Fruit fly (Drosophila melanogaster) whole organism, embryonic: ENCODE measurements around the gene CG13306.

ENCODE experiments used
- CG10147 ChIP-seq: fragments of 200-800 bp; sonication (Bioruptor generic); optimal IDR thresholded peaks from 2 replicates; lab custom pipeline; 2019; ENCODE audit warnings: missing biosample characterization, mild to moderate bottlenecking, missing genetic modification characterization, moderate library complexity
- CG10209 ChIP-seq: fragments of 200-800 bp; sonication (Bioruptor generic); optimal IDR thresholded peaks from 3 replicates; lab custom pipeline; 2017; ENCODE audit warnings: missing biosample characterization, mild to moderate bottlenecking, missing genetic modification characterization, missing genetic modification reagents
- CG10431 ChIP-seq: fragments of 200-800 bp; sonication (Bioruptor generic); optimal IDR thresholded peaks from 3 replicates; lab custom pipeline; 2018; ENCODE audit warnings: missing biosample characterization, mild to moderate bottlenecking, missing genetic modification characterization
- CG11398 ChIP-seq: fragments of 200-800 bp; sonication (Bioruptor generic); optimal IDR thresholded peaks from 2 replicates; lab custom pipeline; 2016; ENCODE audit warnings: missing biosample characterization, missing genetic modification characterization
- CG13287 ChIP-seq: fragments of 200-800 bp; sonication (Bioruptor generic); IDR thresholded peaks from 2 replicates; pipeline ENCODE4 v1.3.6; 2022; ENCODE audit warnings: missing biosample characterization, missing genetic modification characterization; ENCODE audit not compliant: partially characterized antibody
- CG15479 ChIP-seq: fragments of 200-800 bp; sonication (Bioruptor generic); optimal IDR thresholded peaks from 3 replicates; lab custom pipeline; 2019; ENCODE audit warnings: missing biosample characterization, mild to moderate bottlenecking, missing genetic modification characterization, moderate library complexity
- CG17568 ChIP-seq: fragments of 200-800 bp; sonication (Bioruptor generic); optimal IDR thresholded peaks from 2 replicates; lab custom pipeline; 2018; ENCODE audit warnings: missing biosample characterization, mild to moderate bottlenecking, missing genetic modification characterization, moderate library complexity
- CG18764 ChIP-seq: fragments of 200-800 bp; sonication (Bioruptor generic); optimal IDR thresholded peaks from 3 replicates; lab custom pipeline; 2016; ENCODE audit warnings: missing biosample characterization, missing genetic modification characterization
- CG2678 ChIP-seq: fragments of 200-800 bp; sonication (Bioruptor generic); optimal IDR thresholded peaks from 3 replicates; lab custom pipeline; 2019; ENCODE audit warnings: missing biosample characterization, mild to moderate bottlenecking, missing genetic modification characterization, moderate library complexity
- CG2712 ChIP-seq: fragments of 200-800 bp; optimal IDR thresholded peaks from 3 replicates; lab custom pipeline; 2019; ENCODE audit warnings: missing biosample characterization, mild to moderate bottlenecking, missing genetic modification characterization, moderate library complexity
- CG30431 ChIP-seq: fragments of 200-800 bp; sonication (Bioruptor generic); optimal IDR thresholded peaks from 2 replicates; lab custom pipeline; 2017; ENCODE audit warnings: missing biosample characterization, missing genetic modification characterization
- CG3065 ChIP-seq: fragments of 200-800 bp; sonication (Bioruptor generic); optimal IDR thresholded peaks from 2 replicates; lab custom pipeline; 2016; ENCODE audit warnings: missing biosample characterization, missing genetic modification characterization
- CG31224 ChIP-seq: fragments of 200-800 bp; sonication (Bioruptor generic); IDR thresholded peaks from 2 replicates; pipeline ENCODE4 v1.3.6; 2022; ENCODE audit warnings: missing biosample characterization, missing genetic modification characterization
- CG34422 ChIP-seq: fragments of 200-800 bp; sonication (Bioruptor generic); IDR thresholded peaks from 3 replicates; pipeline ENCODE4 v1.3.6; 2022; ENCODE audit warnings: missing biosample characterization, missing genetic modification characterization
- CG5953 ChIP-seq: fragments of 200-800 bp; sonication (Bioruptor generic); IDR thresholded peaks from 2 replicates; pipeline ENCODE4 v1.3.6; 2022; ENCODE audit warnings: missing biosample characterization, missing genetic modification characterization
- CG6765 ChIP-seq: fragments of 200-800 bp; sonication (Bioruptor generic); optimal IDR thresholded peaks from 3 replicates; lab custom pipeline; 2017; ENCODE audit warnings: missing biosample characterization, mild to moderate bottlenecking, missing genetic modification characterization
- CG9215 ChIP-seq: fragments of 200-800 bp; sonication (Bioruptor generic); IDR thresholded peaks from 2 replicates; pipeline ENCODE4 v1.3.6; 2022; ENCODE audit warnings: missing biosample characterization, missing genetic modification characterization
- CG9609 ChIP-seq: fragments of 200-800 bp; sonication (Bioruptor generic); optimal IDR thresholded peaks from 3 replicates; lab custom pipeline; 2016; ENCODE audit warnings: missing biosample characterization, missing genetic modification characterization
- CG9876 ChIP-seq: fragments of 200-800 bp; sonication (Bioruptor generic); optimal IDR thresholded peaks from 2 replicates; lab custom pipeline; 2016; ENCODE audit warnings: missing biosample characterization, missing genetic modification characterization
- Chrac-16 ChIP-seq: fragments of 200-800 bp; sonication (Bioruptor generic); optimal IDR thresholded peaks from 3 replicates; lab custom pipeline; 2016; ENCODE audit warnings: missing biosample characterization, missing genetic modification characterization
- D ChIP-seq, 2 experiments: fragments of 200-800 bp in 1 of 2; fragments of >200 bp in 1 of 2; sonication (Bioruptor generic) in 1 of 2; optimal IDR thresholded peaks; 2 replicates in 1 of 2; 3 replicates in 1 of 2; lab custom pipeline; 2017; ENCODE audit warnings: mild to moderate bottlenecking in 1 of 2, missing biosample characterization in 1 of 2, missing genetic modification characterization in 1 of 2, missing genetic modification reagents in 1 of 2
- Dbx ChIP-seq: fragments of 200-800 bp; sonication (Bioruptor generic); IDR thresholded peaks from 3 replicates; pipeline ENCODE4 v1.3.6; 2022; ENCODE audit warnings: missing biosample characterization, missing genetic modification characterization
- GATAe ChIP-seq: fragments of 200-800 bp; sonication (Bioruptor generic); conservative IDR thresholded peaks from 2 replicates; pipeline ENCODE4 v1.3.6; 2022; ENCODE audit warnings: missing biosample characterization, missing genetic modification characterization
- Kr ChIP-seq: fragments of 200-800 bp; sonication (Bioruptor generic); optimal IDR thresholded peaks from 2 replicates; lab custom pipeline; 2017; ENCODE audit warnings: missing biosample characterization, mild to moderate bottlenecking, missing genetic modification characterization
- Lpt ChIP-seq: fragments of >200 bp; optimal IDR thresholded peaks from 2 replicates; lab custom pipeline; 2018; ENCODE audit warnings: missing biosample characterization, missing genetic modification characterization
- Med ChIP-seq: fragments of 200-800 bp; sonication (Bioruptor generic); peaks from one replicate; lab custom pipeline; 2016; ENCODE audit warnings: missing biosample characterization, missing genetic modification characterization, mild to moderate bottlenecking, inconsistent platforms, moderate library complexity
- Meics ChIP-seq: fragments of 200-800 bp; sonication (Bioruptor generic); optimal IDR thresholded peaks from 2 replicates; lab custom pipeline; 2017; ENCODE audit warnings: missing biosample characterization, mild to moderate bottlenecking, missing genetic modification characterization
- Oli ChIP-seq: fragments of 200-800 bp; sonication (Bioruptor generic); optimal IDR thresholded peaks from 2 replicates; lab custom pipeline; 2018; ENCODE audit warnings: missing biosample characterization, mild to moderate bottlenecking, missing genetic modification characterization, moderate library complexity
- Taf1 ChIP-seq: fragments of 200-800 bp; sonication (Bioruptor generic); IDR thresholded peaks from 2 replicates; pipeline ENCODE4 v1.3.6; 2022; ENCODE audit warnings: missing biosample characterization, missing genetic modification characterization
- ac ChIP-seq: fragments of 200-800 bp; sonication (Bioruptor generic); optimal IDR thresholded peaks from 3 replicates; lab custom pipeline; 2017; ENCODE audit warnings: missing biosample characterization, mild to moderate bottlenecking, missing genetic modification characterization
- az2 ChIP-seq: fragments of 200-800 bp; sonication (Bioruptor generic); optimal IDR thresholded peaks from 3 replicates; lab custom pipeline; 2016; ENCODE audit warnings: missing biosample characterization, missing genetic modification characterization
- bcd ChIP-seq: fragments of 200-800 bp; sonication (Bioruptor generic); optimal IDR thresholded peaks from 2 replicates; lab custom pipeline; 2017; ENCODE audit warnings: missing biosample characterization, mild to moderate bottlenecking, missing genetic modification characterization
- danr ChIP-seq: fragments of 200-800 bp; sonication (Bioruptor generic); IDR thresholded peaks from 2 replicates; pipeline ENCODE4 v1.3.6; 2022; ENCODE audit warnings: missing biosample characterization, missing genetic modification characterization
- dpn ChIP-seq, 2 experiments: fragments of 200-800 bp; sonication (Bioruptor generic); optimal IDR thresholded peaks; 3 replicates each; lab custom pipeline; 2016; ENCODE audit warnings: missing biosample characterization in 2 of 2, missing genetic modification characterization in 2 of 2
- dysf ChIP-seq: fragments of 200-800 bp; sonication (Bioruptor generic); IDR thresholded peaks from 3 replicates; pipeline ENCODE4 v1.3.6; 2022; ENCODE audit warnings: missing biosample characterization, missing genetic modification characterization
- emc ChIP-seq: fragments of 200-800 bp; sonication (Bioruptor generic); optimal IDR thresholded peaks from 2 replicates; lab custom pipeline; 2016; ENCODE audit warnings: missing biosample characterization, missing genetic modification characterization
- eve ChIP-seq, 2 experiments: fragments of >200 bp; optimal IDR thresholded peaks; 2 replicates each; lab custom pipeline; 2017; ENCODE audit warnings: missing biosample characterization in 2 of 2, missing genetic modification characterization in 2 of 2
- gcm2 ChIP-seq: fragments of 200-800 bp; sonication (Bioruptor generic); optimal IDR thresholded peaks from 2 replicates; lab custom pipeline; 2016; ENCODE audit warnings: missing biosample characterization, missing genetic modification characterization
- gsb ChIP-seq: fragments of 200-800 bp; sonication (Bioruptor generic); IDR thresholded peaks from 2 replicates; pipeline ENCODE4 v1.3.6; 2022; ENCODE audit warnings: missing biosample characterization, missing genetic modification characterization
- hkb ChIP-seq, 2 experiments: fragments of 200-800 bp in 1 of 2; fragments of >200 bp in 1 of 2; sonication (Bioruptor generic) in 1 of 2; IDR thresholded peaks in 1 of 2; optimal IDR thresholded peaks in 1 of 2; 2 replicates each; pipeline versions ENCODE4 v1.3.6 to Lab custom; 2017 to 2022; ENCODE audit warnings: missing biosample characterization in 1 of 2, missing genetic modification characterization in 1 of 2
- kay ChIP-seq: fragments of 200-800 bp; sonication (Bioruptor generic); optimal IDR thresholded peaks from 2 replicates; lab custom pipeline; 2016; ENCODE audit warnings: missing biosample characterization, missing genetic modification characterization
- kni ChIP-seq: fragments of 200-800 bp; sonication (Bioruptor generic); optimal IDR thresholded peaks from 3 replicates; lab custom pipeline; 2017; ENCODE audit warnings: mild to moderate bottlenecking, missing biosample characterization, missing genetic modification reagents, missing genetic modification characterization
- nmo ChIP-seq: fragments of 200-800 bp; sonication (Bioruptor generic); optimal IDR thresholded peaks from 2 replicates; lab custom pipeline; 2018; ENCODE audit warnings: missing biosample characterization, mild to moderate bottlenecking, missing genetic modification characterization, moderate library complexity
- odd ChIP-seq: fragments of 200-800 bp; sonication (Bioruptor generic); optimal IDR thresholded peaks from 2 replicates; lab custom pipeline; 2017; ENCODE audit warnings: missing biosample characterization, mild to moderate bottlenecking, missing genetic modification characterization
- p53 ChIP-seq: fragments of 200-800 bp; sonication (Bioruptor generic); optimal IDR thresholded peaks from 2 replicates; lab custom pipeline; 2016; ENCODE audit warnings: missing biosample characterization, missing genetic modification characterization
- run ChIP-seq: fragments of 200-800 bp; sonication (Bioruptor generic); optimal IDR thresholded peaks from 3 replicates; lab custom pipeline; 2018; ENCODE audit warnings: missing biosample characterization, mild to moderate bottlenecking, missing genetic modification characterization
- scrt ChIP-seq: fragments of 200-800 bp; sonication (Bioruptor generic); optimal IDR thresholded peaks from 2 replicates; lab custom pipeline; 2018; ENCODE audit warnings: missing biosample characterization, mild to moderate bottlenecking, missing genetic modification characterization, moderate library complexity
- sob ChIP-seq: fragments of 200-800 bp; sonication (Bioruptor generic); IDR thresholded peaks from 2 replicates; pipeline ENCODE4 v1.3.6; 2022; ENCODE audit warnings: missing biosample characterization, missing genetic modification characterization
- vvl ChIP-seq: fragments of 200-800 bp; sonication (Bioruptor generic); IDR thresholded peaks from 2 replicates; pipeline ENCODE4 v1.3.6; 2022; ENCODE audit warnings: missing biosample characterization, missing genetic modification characterization

CG13306 gene

DNA sequence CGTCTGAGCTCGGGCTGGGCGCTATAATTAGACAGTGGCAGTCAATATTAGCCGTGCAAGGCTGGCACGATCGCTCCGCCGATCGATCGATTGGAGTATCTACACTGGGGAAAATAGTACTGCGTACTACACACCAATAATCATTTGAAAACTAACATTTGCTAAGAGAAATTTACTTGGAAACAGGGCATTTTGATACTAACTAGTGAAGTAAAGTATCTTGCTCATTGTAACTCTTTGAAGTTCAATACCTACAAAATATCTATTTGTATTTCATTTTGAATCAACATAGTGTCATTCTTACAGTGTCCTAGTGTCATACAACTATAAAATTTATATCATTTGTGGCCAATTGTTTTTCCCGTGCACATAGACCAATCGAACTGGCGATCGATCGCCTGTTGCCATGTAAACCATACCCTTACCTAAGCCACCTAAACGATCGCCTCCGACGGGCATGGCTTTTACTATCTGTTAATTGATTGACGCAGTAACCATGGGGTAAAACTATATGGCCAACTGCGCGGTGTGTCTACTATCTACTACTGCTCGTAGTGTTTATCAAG lies 48.8 kb downstream of the CG13306 start (continued):
- TF ChIP-seq Meics (GFP tag; lab: Kevin White, UChicago) (peak; percentile 87), CG11398 (GFP tag; lab: Kevin White, UChicago) (peak; percentile 53), CG5953 (peak; percentile 55; the same call in 1 of the 2 replicates), Taf1 (GFP tag; lab: Robert Waterston, UW) (peak; percentile 61; the same call in 1 of the 2 replicates), kay (GFP tag; lab: Kevin White, UChicago) (peak; percentile 72), sob (no peak; the same call in none of the 2 replicates), Oli (tag; lab: Kevin White, UChicago) (peak; percentile 89), CG9609 (GFP tag; lab: Kevin White, UChicago) (peak; percentile 82), odd (GFP tag; lab: Kevin White, UChicago) (peak; percentile 67), GATAe (GFP tag; lab: Robert Waterston, UW) (peak; percentile 69; the same call in 1 of the 2 replicates), Chrac-16 (GFP tag; lab: Kevin White, UChicago) (peak; percentile 80), dysf (GFP tag; lab: Robert Waterston, UW) (peak; percentile 87), CG9876 (peak; percentile 59), gsb (peak; percentile 48; the same call in 1 of the 2 replicates), CG2678 (tag; lab: Kevin White, UChicago) (peak; percentile 89), az2 (peak; percentile 81), Kr (GFP tag; lab: Kevin White, UChicago) (no peak), CG9215 (GFP tag; lab: Robert Waterston, UW) (peak; percentile 73), Med (GFP tag; lab: Kevin White, UChicago) (peak; percentile 91), danr (peak; percentile 61), CG17568 (GFP tag; lab: Kevin White, UChicago) (peak; percentile 52), p53 (GFP tag; lab: Kevin White, UChicago) (peak; percentile 61), CG30431 (peak; percentile 50), CG10209 (GFP tag; lab: Kevin White, UChicago) (peak; percentile 83), scrt (GFP tag; lab: Kevin White, UChicago) (peak; percentile 65), dpn (GFP tag; optimal IDR thresholded peaks at IDR 0.05; lab: Kevin White, UChicago) (peak; percentile 83 to 86), CG31224 (GFP tag; lab: Robert Waterston, UW) (peak; percentile 67), CG10431 (GFP tag; lab: Kevin White, UChicago) (no peak), eve (GFP tag; optimal IDR thresholded peaks at IDR 0.05; lab: Kevin White, UChicago) (peak in 1 of 2 experiments; percentile 90), CG13287 (GFP tag; lab: Robert Waterston, UW) (no peak), CG15479 (no peak), CG18764 (GFP tag; lab: Kevin White, UChicago) (peak; percentile 41), CG34422 (GFP tag; lab: Robert Waterston, UW) (peak; percentile 70), ac (no peak), CG6765 (GFP tag; lab: Kevin White, UChicago) (peak; percentile 44), D (optimal IDR thresholded peaks at IDR 0.05; lab: Kevin White, UChicago) (no peak), D (GFP tag; optimal IDR thresholded peaks at IDR 0.05; lab: Kevin White, UChicago) (peak; percentile 43), nmo (GFP tag; lab: Kevin White, UChicago) (peak; percentile 89), CG3065 (GFP tag; lab: Kevin White, UChicago) (no peak), vvl (GFP tag; lab: Robert Waterston, UW) (peak; percentile 70), Dbx (GFP tag; lab: Robert Waterston, UW) (peak; percentile 69; the same call in 2 of the 3 replicates), Lpt (no peak), bcd (GFP tag; lab: Kevin White, UChicago) (peak; percentile 84), hkb (optimal IDR thresholded peaks at IDR 0.05; lab: Kevin White, UChicago) (no peak), hkb (GFP tag; IDR thresholded peaks at IDR 0.05; lab: Robert Waterston, UW) (peak; percentile 82), gcm2 (GFP tag; lab: Kevin White, UChicago) (peak; percentile 35), kni (GFP tag; lab: Kevin White, UChicago) (peak; percentile 19), CG2712 (peak; percentile 78), CG10147 (GFP tag; lab: Kevin White, UChicago) (peak; percentile 62), emc (peak; percentile 66), run (tag; lab: Kevin White, UChicago) (peak; percentile 71)
